Fruit fly (Drosophila melanogaster): ENCODE measurements around the gene Glos.
"Not testable (repeated sequence)": the region's sequence is repeated elsewhere in the genome, so short reads cannot be mapped to it uniquely, and the experiment has no call there.

Gene Glos

DNA sequence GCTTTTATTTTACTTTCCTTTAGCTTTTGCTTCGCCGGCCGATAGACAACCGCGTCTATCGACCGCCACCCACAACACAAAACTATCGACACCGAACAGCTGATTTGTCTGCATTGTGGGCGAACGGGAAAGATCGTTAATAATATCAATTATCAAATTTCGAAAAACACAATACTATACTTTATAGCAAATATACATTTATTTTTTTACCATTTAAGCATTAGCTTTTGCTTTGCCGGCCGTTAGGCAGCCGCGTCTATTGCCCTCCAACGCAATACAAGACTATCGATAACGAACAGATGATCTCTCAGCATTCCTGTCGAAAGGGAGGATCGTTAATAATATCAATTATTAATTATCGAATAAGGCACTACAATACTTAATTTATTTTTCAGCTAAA, at the start of gene Glos, which contains the start of gene CG2938:
Glos (plus strand) TSS at position 344 of the 400 bp plus-strand sequence.
CG2938 (minus strand) TSS at position 296 of the 400 bp plus-strand sequence.
- peak; percentile 11 for TF ChIP-seq CG17801 (GFP tag; optimal IDR thresholded peaks at IDR 0.05; ENCODE audit: partially characterized antibody)

DNA sequence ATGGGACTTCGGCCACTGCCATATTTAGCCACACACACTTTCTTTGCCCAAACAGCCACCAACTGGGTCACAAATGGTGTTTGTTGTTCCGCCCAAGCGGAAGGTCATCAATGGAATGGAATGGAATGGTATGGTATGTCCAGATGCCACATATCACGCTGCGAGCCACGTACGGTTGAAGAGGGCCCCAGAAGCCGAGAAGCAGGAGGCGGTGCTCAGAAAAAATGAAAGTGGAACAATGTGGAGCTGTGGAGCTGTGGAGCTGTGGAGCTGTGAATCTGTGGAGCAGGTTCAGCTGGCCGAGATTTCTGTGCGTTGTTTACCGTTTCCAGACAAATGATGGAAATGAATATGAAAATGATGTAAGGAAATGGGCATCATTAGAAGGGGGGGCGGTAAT, 49.6 kb upstream of the Glos start:
- TF ChIP-seq CG17801 (GFP tag; optimal IDR thresholded peaks at IDR 0.05; ENCODE audit: partially characterized antibody): no peak

dm6 chrX:3887606-3888216, 48.6 kb upstream of the Glos start:
- TF ChIP-seq CG17801 (GFP tag; optimal IDR thresholded peaks at IDR 0.05; ENCODE audit: partially characterized antibody): no peak

dm6 chrX:3901926-3902325, 34.4 kb upstream of the Glos start:
- no peak for TF ChIP-seq CG17801 (GFP tag; optimal IDR thresholded peaks at IDR 0.05; ENCODE audit: partially characterized antibody)

DNA sequence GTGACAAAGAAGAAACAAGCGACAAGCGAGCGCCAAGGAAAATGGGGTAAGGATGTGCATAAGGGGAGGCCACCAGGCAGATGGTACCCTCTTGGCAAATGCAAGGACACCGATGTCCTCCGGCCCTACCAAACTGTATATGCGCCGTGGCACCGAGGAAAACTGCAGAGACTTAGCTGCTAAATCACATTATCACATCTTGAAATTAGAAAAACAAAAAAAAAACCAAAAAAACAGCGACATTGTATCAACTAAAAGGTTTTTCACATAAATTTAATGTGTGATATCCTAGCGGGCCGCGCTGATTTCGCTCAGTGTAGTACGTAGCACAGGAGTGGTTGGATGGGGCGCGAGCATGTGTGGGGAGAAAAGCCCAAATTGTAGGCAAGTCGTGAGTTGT, 7.8 kb upstream of the Glos start:
- TF ChIP-seq CG17801 (GFP tag; optimal IDR thresholded peaks at IDR 0.05; ENCODE audit: partially characterized antibody): no peak

- TF ChIP-seq CG17801 (GFP tag; optimal IDR thresholded peaks at IDR 0.05; ENCODE audit: partially characterized antibody): no peak
These were observed 5.6 kb upstream of the Glos start, which contains the start of gene CG42541 for dm6 chrX:3930528-3931251. CG42541 (minus strand) TSS chrX:3930578.

- TF ChIP-seq CG17801 (GFP tag; optimal IDR thresholded peaks at IDR 0.05; ENCODE audit: partially characterized antibody): no peak
These were observed 4.6 kb upstream of the Glos start for dm6 chrX:3931669-3932068.

dm6 chrX:3940547-3940946, 4.2 kb downstream of the Glos start, which contains the start of gene Gem4b:
Gem4b (plus strand) TSS chrX:3940847.
- TF ChIP-seq CG17801 (GFP tag; optimal IDR thresholded peaks at IDR 0.05; ENCODE audit: partially characterized antibody): not testable (repeated sequence)

DNA sequence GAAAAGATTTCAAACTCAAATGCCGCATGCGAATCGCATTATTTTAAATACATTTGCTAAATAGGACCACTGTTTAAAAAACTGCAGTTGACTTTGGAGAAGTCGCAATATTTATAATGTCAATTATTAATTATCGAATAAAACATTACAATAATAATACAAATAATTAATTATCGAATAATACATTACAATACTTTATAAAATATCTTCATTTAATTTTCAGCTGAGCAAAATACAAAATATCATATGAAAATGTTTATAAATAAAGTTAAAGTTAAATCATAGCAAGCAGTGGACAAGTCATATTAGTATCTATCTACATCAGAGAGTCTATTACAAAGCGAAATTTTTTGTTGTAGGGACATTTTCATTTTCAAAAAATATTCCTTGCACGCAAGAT, 8.4 kb downstream of the Glos start, which contains the start of gene Gem4c:
Gem4c (plus strand) TSS at position 301 of the 400 bp plus-strand sequence.
- TF ChIP-seq CG17801 (GFP tag; optimal IDR thresholded peaks at IDR 0.05; ENCODE audit: partially characterized antibody): not testable (repeated sequence)

- TF ChIP-seq CG17801 (GFP tag; optimal IDR thresholded peaks at IDR 0.05; ENCODE audit: partially characterized antibody): no peak
These were observed 12.6 kb downstream of the Glos start, which contains the start of gene Vap33 for dm6 chrX:3948889-3949288. Vap33 (plus strand) TSS chrX:3948975.

- peak; percentile 8 for TF ChIP-seq CG17801 (GFP tag; optimal IDR thresholded peaks at IDR 0.05; ENCODE audit: partially characterized antibody)
These were observed 13.3 kb downstream of the Glos start for dm6 chrX:3949409-3950178.

dm6 chrX:3950199-3950645, 13.9 kb downstream of the Glos start:
- TF ChIP-seq CG17801 (GFP tag; optimal IDR thresholded peaks at IDR 0.05; ENCODE audit: partially characterized antibody): peak; percentile 10

DNA sequence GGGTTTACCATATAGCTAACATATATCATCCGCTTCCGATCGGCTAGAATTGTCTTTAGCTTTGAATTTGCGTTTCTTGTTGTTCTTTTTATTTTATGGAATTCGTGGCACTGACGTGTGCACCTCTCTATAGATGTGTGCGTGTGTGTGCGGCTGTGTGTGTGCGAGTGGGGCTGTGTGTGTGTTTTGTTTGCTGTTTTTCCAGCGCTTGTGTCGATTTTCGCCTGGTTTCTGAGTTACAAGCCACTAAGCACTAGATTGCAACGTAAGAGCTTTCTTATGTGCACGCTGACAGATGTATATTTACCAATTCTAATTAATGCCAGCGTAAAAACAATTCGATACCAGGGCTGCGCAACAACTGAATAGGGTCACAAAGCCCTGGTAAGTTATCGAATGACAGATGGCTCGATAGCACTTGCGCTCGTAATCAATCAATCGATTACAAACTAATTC, 28.7 kb downstream of the Glos start, which contains the start of gene lva:
lva (minus strand) TSS at position 363 of the 456 bp plus-strand sequence.
- TF ChIP-seq CG17801 (GFP tag; optimal IDR thresholded peaks at IDR 0.05; ENCODE audit: partially characterized antibody): peak; percentile 23

DNA sequence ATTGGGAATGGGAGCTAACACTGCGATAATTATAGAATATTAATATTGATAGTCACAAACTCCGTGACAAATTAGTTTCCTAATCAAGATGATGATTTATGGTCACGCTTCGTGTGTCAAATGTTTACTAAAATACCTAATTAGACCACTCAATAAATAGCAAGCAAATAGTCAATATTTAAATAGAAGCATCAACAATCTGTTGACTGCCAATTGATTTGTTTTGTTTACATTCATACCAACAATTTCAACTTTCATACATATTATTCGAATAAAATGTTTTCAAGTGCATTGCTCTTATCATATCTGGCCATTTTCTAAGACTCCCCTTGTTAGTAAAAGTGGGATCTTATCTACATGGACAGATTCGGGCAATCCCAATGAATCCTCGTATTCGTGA, 31.3 kb downstream of the Glos start:
- TF ChIP-seq CG17801 (GFP tag; optimal IDR thresholded peaks at IDR 0.05; ENCODE audit: partially characterized antibody): no peak

Data from ovary, adult (tissue).